Worm (Caenorhabditis elegans) whole organism, midembryonic: Measurements from ENCODE around the gene T05C12.4.
A peak's percentile ranks its signal among the peaks of the same experiment; 100 is the strongest.

Source experiments
- T22C8.4 ChIP-seq: fragments of 200-800 bp; sonication (Bioruptor generic); IDR thresholded peaks from 2 replicates; pipeline ENCODE4 v1.3.6; 2022; ENCODE audit warnings: missing genetic modification characterization, missing compliant biosample characterization
- cog-1 ChIP-seq: sonication (generic microtip); optimal IDR thresholded peaks from 2 replicates; lab custom pipeline; 2016; ENCODE audit warnings: missing genetic modification characterization, missing compliant biosample characterization
- flt-1 ChIP-seq: fragments of 200-800 bp; sonication (Bioruptor generic); IDR thresholded peaks from 2 replicates; pipeline ENCODE4 v1.3.6; 2022; ENCODE audit warnings: missing genetic modification characterization, missing compliant biosample characterization
- klf-2 ChIP-seq: fragments of 200-800 bp; sonication (Bioruptor generic); conservative IDR thresholded peaks from 2 replicates; pipeline ENCODE4 v1.3.6; 2022; ENCODE audit warnings: missing genetic modification reagents, missing genetic modification characterization, missing compliant biosample characterization
- med-1 ChIP-seq: sonication (generic microtip); optimal IDR thresholded peaks from 2 replicates; lab custom pipeline; 2017; ENCODE audit warnings: missing genetic modification characterization, mild to moderate bottlenecking, missing compliant biosample characterization, antibody characterized with exemption, missing genetic modification reagents; ENCODE audit not compliant: insufficient read depth
- ref-1 ChIP-seq: fragments of 200-800 bp; sonication (Bioruptor generic); conservative IDR thresholded peaks from 2 replicates; pipeline ENCODE4 v1.3.6; 2022; ENCODE audit warnings: missing genetic modification reagents, missing genetic modification characterization, missing compliant biosample characterization
- tab-1 ChIP-seq: fragments of 200-800 bp; sonication (Bioruptor generic); IDR thresholded peaks from 2 replicates; pipeline ENCODE4 v1.3.6; 2022; ENCODE audit warnings: missing genetic modification characterization, missing compliant biosample characterization
- ztf-23 ChIP-seq: fragments of 200-800 bp; sonication (Bioruptor generic); IDR thresholded peaks from 2 replicates; pipeline ENCODE4 v1.3.6; 2022; ENCODE audit warnings: missing genetic modification reagents, missing genetic modification characterization, missing compliant biosample characterization
- ztf-29 ChIP-seq: fragments of 200-800 bp; sonication (Bioruptor generic); IDR thresholded peaks from 2 replicates; pipeline ENCODE4 v1.3.6; 2022; ENCODE audit warnings: missing genetic modification reagents, missing genetic modification characterization, missing compliant biosample characterization

Gene T05C12.4

ce11 chrII:8141135-8141534 lies 39.0 kb downstream of the T05C12.4 start:
- TF ChIP-seq flt-1 (GFP tag; lab: Robert Waterston, UW) (no peak), ref-1 (no peak), ztf-29 (GFP tag; lab: Robert Waterston, UW) (no peak), T22C8.4 (GFP tag; lab: Robert Waterston, UW) (no peak), tab-1 (no peak), med-1 (GFP tag; lab: Kevin White, UChicago) (no peak), cog-1 (tag; lab: Kevin White, UChicago) (no peak), ztf-23 (no peak), klf-2 (GFP tag; lab: Robert Waterston, UW) (no peak)

- no peak for TF ChIP-seq flt-1 (GFP tag; lab: Robert Waterston, UW)
- TF ChIP-seq cog-1 (tag; lab: Kevin White, UChicago) = no peak
- TF ChIP-seq T22C8.4 (GFP tag; lab: Robert Waterston, UW) = no peak
- TF ChIP-seq klf-2 (GFP tag; lab: Robert Waterston, UW) = no peak
- no peak for TF ChIP-seq med-1 (GFP tag; lab: Kevin White, UChicago)
- no peak for TF ChIP-seq ref-1
- no peak for TF ChIP-seq tab-1
- TF ChIP-seq ztf-29 (GFP tag; lab: Robert Waterston, UW) = no peak
- TF ChIP-seq ztf-23 = no peak
Observed at ce11 chrII:8138015-8138546, 42.1 kb downstream of the T05C12.4 start, which contains the start of gene cdc-48.2. cdc-48.2 (plus strand) TSS chrII:8138496.

- TF ChIP-seq klf-2 (GFP tag; lab: Robert Waterston, UW) (no peak), cog-1 (tag; lab: Kevin White, UChicago) (peak; percentile 32), ztf-23 (0 out of 2 replicates have a peak, but pooled peaks have one; percentile 32), T22C8.4 (GFP tag; lab: Robert Waterston, UW) (no peak), ztf-29 (GFP tag; lab: Robert Waterston, UW) (no peak)
Observed at ce11 chrII:8137379-8137778, 42.8 kb downstream of the T05C12.4 start.

- TF ChIP-seq cog-1 (tag; lab: Kevin White, UChicago) (no peak), med-1 (GFP tag; lab: Kevin White, UChicago) (no peak), klf-2 (GFP tag; lab: Robert Waterston, UW) (no peak), flt-1 (GFP tag; lab: Robert Waterston, UW) (no peak), tab-1 (no peak)
Observed at ce11 chrII:8136818-8137217, 43.4 kb downstream of the T05C12.4 start, which contains the start of gene ctns-1. ctns-1 (minus strand) TSS chrII:8136918.

ce11 chrII:8135953-8136352 lies 44.2 kb downstream of the T05C12.4 start:
- no peak for TF ChIP-seq klf-2 (GFP tag; lab: Robert Waterston, UW)
- TF ChIP-seq ref-1 = no peak
- TF ChIP-seq med-1 (GFP tag; lab: Kevin White, UChicago) = no peak
- TF ChIP-seq flt-1 (GFP tag; lab: Robert Waterston, UW) = no peak
- no peak for TF ChIP-seq ztf-23
- TF ChIP-seq ztf-29 (GFP tag; lab: Robert Waterston, UW) = no peak
- no peak for TF ChIP-seq tab-1
- no peak for TF ChIP-seq cog-1 (tag; lab: Kevin White, UChicago)

- no peak for TF ChIP-seq klf-2 (GFP tag; lab: Robert Waterston, UW)
- no peak for TF ChIP-seq T22C8.4 (GFP tag; lab: Robert Waterston, UW)
- TF ChIP-seq flt-1 (GFP tag; lab: Robert Waterston, UW) = 0 out of 2 replicates have a peak, but pooled peaks have one; percentile 5
- TF ChIP-seq cog-1 (tag; lab: Kevin White, UChicago) = no peak
- 0 out of 2 replicates have a peak, but pooled peaks have one; percentile 25 for TF ChIP-seq tab-1
- TF ChIP-seq ztf-23 = no peak
- TF ChIP-seq ref-1 = no peak
- no peak for TF ChIP-seq med-1 (GFP tag; lab: Kevin White, UChicago)
- TF ChIP-seq ztf-29 (GFP tag; lab: Robert Waterston, UW) = no peak
Observed at ce11 chrII:8131413-8131966, 48.7 kb downstream of the T05C12.4 start.

- TF ChIP-seq med-1 (GFP tag; lab: Kevin White, UChicago) = no peak
- TF ChIP-seq cog-1 (tag; lab: Kevin White, UChicago) = no peak
- no peak for TF ChIP-seq klf-2 (GFP tag; lab: Robert Waterston, UW)
- TF ChIP-seq tab-1 = no peak
- TF ChIP-seq ztf-23 = no peak
- no peak for TF ChIP-seq flt-1 (GFP tag; lab: Robert Waterston, UW)
- TF ChIP-seq ztf-29 (GFP tag; lab: Robert Waterston, UW) = no peak
- no peak for TF ChIP-seq ref-1
- no peak for TF ChIP-seq T22C8.4 (GFP tag; lab: Robert Waterston, UW)
Observed at ce11 chrII:8130792-8131191, 49.4 kb downstream of the T05C12.4 start.

ce11 chrII:8129495-8130010 lies 50.6 kb downstream of the T05C12.4 start, which contains the start of gene ulp-4:
ulp-4 (plus strand) TSS chrII:8129960.
- TF ChIP-seq ztf-29 (GFP tag; lab: Robert Waterston, UW) = no peak
- TF ChIP-seq flt-1 (GFP tag; lab: Robert Waterston, UW) = no peak

ce11 chrII:8129040-8129387 lies 51.2 kb downstream of the T05C12.4 start:
- TF ChIP-seq ztf-23 (no peak), tab-1 (no peak), klf-2 (GFP tag; lab: Robert Waterston, UW) (no peak), ztf-29 (GFP tag; lab: Robert Waterston, UW) (no peak), T22C8.4 (GFP tag; lab: Robert Waterston, UW) (no peak), flt-1 (GFP tag; lab: Robert Waterston, UW) (no peak), cog-1 (tag; lab: Kevin White, UChicago) (no peak), ref-1 (no peak)
